Worm (Caenorhabditis elegans): ENCODE data around the gene R03H10.4.

ce11 chrII:4151499-4152132, 16.7 kb downstream of the R03H10.4 start:
- TF ChIP-seq unc-130 (GFP tag; optimal IDR thresholded peaks at IDR 0.05) (no peak), efl-1 (GFP tag; optimal IDR thresholded peaks at IDR 0.05) (no peak), F23B12.7 (tag; optimal IDR thresholded peaks at IDR 0.05; ENCODE audit: insufficient read depth) (no peak), snpc-4 (GFP tag; optimal IDR thresholded peaks at IDR 0.05) (no peak), snpc-4 (tag; optimal IDR thresholded peaks at IDR 0.05) (no peak)
